Fruit fly (Drosophila melanogaster) whole organism, embryonic: ENCODE results near the gene RhoGAP100F.

ENCODE experiments used
- Atf-2 ChIP-seq: fragments of 200-800 bp; sonication (Bioruptor generic); optimal IDR thresholded peaks from 2 replicates; lab custom pipeline; 2016; ENCODE audit warnings: missing biosample characterization, missing genetic modification characterization
- Atf6 ChIP-seq: fragments of 200-800 bp; sonication (Bioruptor generic); IDR thresholded peaks from 2 replicates; pipeline ENCODE4 v1.3.6; 2022; ENCODE audit warnings: missing biosample characterization, missing genetic modification characterization
- CG10431 ChIP-seq: fragments of 200-800 bp; sonication (Bioruptor generic); optimal IDR thresholded peaks from 3 replicates; lab custom pipeline; 2018; ENCODE audit warnings: missing biosample characterization, mild to moderate bottlenecking, missing genetic modification characterization
- CG10979 ChIP-seq: fragments of 200-800 bp; sonication (Bioruptor generic); optimal IDR thresholded peaks from 2 replicates; lab custom pipeline; 2018; ENCODE audit warnings: missing biosample characterization, mild to moderate bottlenecking, missing genetic modification characterization, moderate library complexity
- CG1233 ChIP-seq: fragments of 200-800 bp; sonication (Bioruptor generic); optimal IDR thresholded peaks from 4 replicates; lab custom pipeline; 2018; ENCODE audit warnings: missing biosample characterization, mild to moderate bottlenecking, missing genetic modification characterization
- CG14667 ChIP-seq: fragments of 200-800 bp; sonication (Bioruptor generic); IDR thresholded peaks from 2 replicates; pipeline ENCODE4 v1.3.6; 2022; ENCODE audit warnings: missing biosample characterization, missing genetic modification characterization
- CG1603 ChIP-seq: fragments of 200-800 bp; sonication (Bioruptor generic); optimal IDR thresholded peaks from 2 replicates; lab custom pipeline; 2019; ENCODE audit warnings: missing biosample characterization, mild to moderate bottlenecking, missing genetic modification characterization, moderate library complexity
- CG17186 ChIP-seq: fragments of 200-800 bp; sonication (Bioruptor generic); optimal IDR thresholded peaks from 3 replicates; lab custom pipeline; 2017; ENCODE audit warnings: missing biosample characterization, missing genetic modification reagents, missing genetic modification characterization
- CG17328 ChIP-seq: fragments of 200-800 bp; sonication (Bioruptor generic); IDR thresholded peaks from 2 replicates; pipeline ENCODE4 v1.3.6; 2022; ENCODE audit warnings: missing biosample characterization, missing genetic modification characterization
- CG17829 ChIP-seq: fragments of 200-800 bp; optimal IDR thresholded peaks from 2 replicates; lab custom pipeline; 2019; ENCODE audit warnings: missing biosample characterization, mild to moderate bottlenecking, missing genetic modification characterization, moderate library complexity
- CG18764 ChIP-seq: fragments of 200-800 bp; sonication (Bioruptor generic); optimal IDR thresholded peaks from 3 replicates; lab custom pipeline; 2016; ENCODE audit warnings: missing biosample characterization, missing genetic modification characterization
- CG30403 ChIP-seq: fragments of 200-800 bp; sonication (Bioruptor generic); optimal IDR thresholded peaks from 3 replicates; lab custom pipeline; 2016; ENCODE audit warnings: missing biosample characterization, missing genetic modification characterization
- CG3163 ChIP-seq: fragments of 200-800 bp; sonication (Bioruptor generic); optimal IDR thresholded peaks from 3 replicates; lab custom pipeline; 2016; ENCODE audit warnings: missing biosample characterization, missing genetic modification characterization
- CG4707 ChIP-seq: fragments of 200-800 bp; sonication (Bioruptor generic); optimal IDR thresholded peaks from 2 replicates; lab custom pipeline; 2018; ENCODE audit warnings: missing biosample characterization, mild to moderate bottlenecking, missing genetic modification characterization, moderate library complexity
- CG6683 ChIP-seq: fragments of 200-800 bp; sonication (Bioruptor generic); optimal IDR thresholded peaks from 2 replicates; lab custom pipeline; 2017; ENCODE audit warnings: missing biosample characterization, mild to moderate bottlenecking, missing genetic modification characterization, missing genetic modification reagents
- CG6813 ChIP-seq: fragments of 200-800 bp; sonication (Bioruptor generic); optimal IDR thresholded peaks from 2 replicates; lab custom pipeline; 2017; ENCODE audit warnings: missing biosample characterization, missing genetic modification characterization, mild to moderate bottlenecking, moderate library complexity, missing genetic modification reagents
- CG6854 ChIP-seq: fragments of 200-800 bp; sonication (Bioruptor generic); optimal IDR thresholded peaks from 3 replicates; lab custom pipeline; 2017; ENCODE audit warnings: missing biosample characterization, mild to moderate bottlenecking, missing genetic modification characterization
- CG7928 ChIP-seq: fragments of 200-800 bp; sonication (Bioruptor generic); optimal IDR thresholded peaks from 2 replicates; lab custom pipeline; 2017; ENCODE audit warnings: missing biosample characterization, mild to moderate bottlenecking, missing genetic modification characterization
- CG8765 ChIP-seq: fragments of 200-800 bp; sonication (Bioruptor generic); IDR thresholded peaks from 2 replicates; pipeline ENCODE4 v1.3.6; 2022; ENCODE audit warnings: missing biosample characterization, missing genetic modification characterization
- CG8944 ChIP-seq: fragments of 200-800 bp; sonication (Bioruptor generic); optimal IDR thresholded peaks from 3 replicates; lab custom pipeline; 2016; ENCODE audit warnings: missing biosample characterization, missing genetic modification characterization
- Dbx ChIP-seq: fragments of 200-800 bp; sonication (Bioruptor generic); IDR thresholded peaks from 3 replicates; pipeline ENCODE4 v1.3.6; 2022; ENCODE audit warnings: missing biosample characterization, missing genetic modification characterization
- HLH54F ChIP-seq: fragments of 200-800 bp; sonication (Bioruptor generic); optimal IDR thresholded peaks from 3 replicates; lab custom pipeline; 2016; ENCODE audit warnings: missing biosample characterization, missing genetic modification characterization
- Hr39 ChIP-seq: fragments of >200 bp; optimal IDR thresholded peaks from 2 replicates; lab custom pipeline; 2017
- MESR4 ChIP-seq: fragments of 200-800 bp; sonication (Bioruptor generic); optimal IDR thresholded peaks from 2 replicates; lab custom pipeline; 2018; ENCODE audit warnings: missing biosample characterization, mild to moderate bottlenecking, missing genetic modification characterization, moderate library complexity
- Mad ChIP-seq: fragments of 200-800 bp; sonication (Bioruptor generic); optimal IDR thresholded peaks from 2 replicates; lab custom pipeline; 2016; ENCODE audit warnings: missing biosample characterization, missing genetic modification characterization
- Mrtf ChIP-seq: fragments of 200-800 bp; sonication (Bioruptor generic); IDR thresholded peaks from 3 replicates; pipeline ENCODE4 v1.3.6; 2022; ENCODE audit warnings: missing biosample characterization, missing genetic modification characterization
- Myb ChIP-seq: fragments of 200-800 bp; sonication (Bioruptor generic); optimal IDR thresholded peaks from 2 replicates; lab custom pipeline; 2016; ENCODE audit warnings: missing biosample characterization, missing genetic modification characterization
- Ptx1 ChIP-seq: fragments of 200-800 bp; sonication (Bioruptor generic); IDR thresholded peaks from 2 replicates; pipeline ENCODE4 v1.3.6; 2022; ENCODE audit warnings: missing biosample characterization, missing genetic modification characterization
- Trl ChIP-seq, 3 experiments: fragments of >200 bp in 2 of 3; fragments of 200-800 bp in 1 of 3; sonication (Bioruptor generic) in 1 of 3; optimal IDR thresholded peaks; 2 replicates in 1 of 3; 3 replicates in 2 of 3; lab custom pipeline; 2016 to 2017; ENCODE audit warnings: missing biosample characterization in 1 of 3, missing genetic modification characterization in 1 of 3
- amos ChIP-seq: fragments of 200-800 bp; sonication (Bioruptor generic); IDR thresholded peaks from 2 replicates; pipeline ENCODE4 v1.3.6; 2022; ENCODE audit warnings: missing biosample characterization, missing genetic modification characterization; ENCODE audit not compliant: partially characterized antibody
- ap ChIP-seq: fragments of 200-800 bp; sonication (Bioruptor generic); IDR thresholded peaks from 2 replicates; pipeline ENCODE4 v1.3.6; 2022; ENCODE audit warnings: missing biosample characterization, missing genetic modification characterization
- bbx ChIP-seq: fragments of 200-800 bp; sonication (Bioruptor generic); IDR thresholded peaks from 2 replicates; pipeline ENCODE4 v1.3.6; 2022; ENCODE audit warnings: missing biosample characterization, missing genetic modification characterization; ENCODE audit not compliant: partially characterized antibody
- chinmo ChIP-seq: fragments of 200-800 bp; sonication (Bioruptor generic); IDR thresholded peaks from 4 replicates; pipeline ENCODE4 v1.3.6; 2022; ENCODE audit warnings: missing biosample characterization, missing genetic modification characterization; ENCODE audit not compliant: partially characterized antibody
- crol ChIP-seq: fragments of 200-800 bp; sonication (Bioruptor generic); IDR thresholded peaks from 2 replicates; pipeline ENCODE4 v1.3.6; 2022; ENCODE audit warnings: missing biosample characterization, missing genetic modification characterization
- crp ChIP-seq, 2 experiments: fragments of 200-800 bp; sonication (Bioruptor generic); optimal IDR thresholded peaks; 2 replicates in 1 of 2; 3 replicates in 1 of 2; lab custom pipeline; 2017; ENCODE audit warnings: missing biosample characterization in 2 of 2, missing genetic modification characterization in 2 of 2, mild to moderate bottlenecking in 1 of 2, moderate library complexity in 1 of 2
- danr ChIP-seq: fragments of 200-800 bp; sonication (Bioruptor generic); IDR thresholded peaks from 2 replicates; pipeline ENCODE4 v1.3.6; 2022; ENCODE audit warnings: missing biosample characterization, missing genetic modification characterization
- exex ChIP-seq: fragments of 200-800 bp; sonication (Bioruptor generic); optimal IDR thresholded peaks from 4 replicates; lab custom pipeline; 2018; ENCODE audit warnings: missing biosample characterization, mild to moderate bottlenecking, missing genetic modification characterization, moderate library complexity
- fd102C ChIP-seq: fragments of 200-800 bp; sonication (Bioruptor generic); optimal IDR thresholded peaks from 2 replicates; lab custom pipeline; 2018; ENCODE audit warnings: missing biosample characterization, mild to moderate bottlenecking, missing genetic modification characterization, moderate library complexity
- h ChIP-seq: fragments of >200 bp; optimal IDR thresholded peaks from 2 replicates; lab custom pipeline; 2017
- org-1 ChIP-seq: fragments of 200-800 bp; sonication (Bioruptor generic); optimal IDR thresholded peaks from 2 replicates; lab custom pipeline; 2017; ENCODE audit warnings: missing biosample characterization, missing genetic modification characterization
- pb ChIP-seq: fragments of 200-800 bp; sonication (Bioruptor generic); optimal IDR thresholded peaks from 3 replicates; lab custom pipeline; 2016; ENCODE audit warnings: missing biosample characterization, missing genetic modification characterization
- peb ChIP-seq: fragments of 200-800 bp; sonication (Bioruptor generic); IDR thresholded peaks from 2 replicates; pipeline ENCODE4 v1.3.6; 2022; ENCODE audit warnings: missing biosample characterization, missing genetic modification characterization
- pho ChIP-seq: fragments of 200-800 bp; sonication (Bioruptor generic); optimal IDR thresholded peaks from 2 replicates; lab custom pipeline; 2016; ENCODE audit warnings: missing biosample characterization, missing genetic modification characterization
- sc ChIP-seq, 3 experiments: fragments of >200 bp in 2 of 3; fragments of 200-800 bp in 1 of 3; sonication (Bioruptor generic) in 1 of 3; optimal IDR thresholded peaks; 2 replicates in 2 of 3; 3 replicates in 1 of 3; lab custom pipeline; 2017; ENCODE audit warnings: mild to moderate bottlenecking in 1 of 3, missing biosample characterization in 1 of 3, missing genetic modification characterization in 1 of 3, missing genetic modification reagents in 1 of 3
- scrt ChIP-seq: fragments of 200-800 bp; sonication (Bioruptor generic); optimal IDR thresholded peaks from 2 replicates; lab custom pipeline; 2018; ENCODE audit warnings: missing biosample characterization, mild to moderate bottlenecking, missing genetic modification characterization, moderate library complexity
- so ChIP-seq: fragments of 200-800 bp; sonication (Bioruptor generic); IDR thresholded peaks from 3 replicates; pipeline ENCODE4 v1.3.6; 2022; ENCODE audit warnings: missing biosample characterization, missing genetic modification characterization
- ttk ChIP-seq: fragments of 200-800 bp; sonication (Bioruptor generic); IDR thresholded peaks from 2 replicates; pipeline ENCODE4 v2.1.2; 2022; ENCODE audit warnings: missing biosample characterization, missing genetic modification characterization
- vfl ChIP-seq: fragments of 200-800 bp; sonication (Bioruptor generic); optimal IDR thresholded peaks from 2 replicates; lab custom pipeline; 2016; ENCODE audit warnings: missing biosample characterization, missing genetic modification characterization

The RhoGAP100F gene

DNA sequence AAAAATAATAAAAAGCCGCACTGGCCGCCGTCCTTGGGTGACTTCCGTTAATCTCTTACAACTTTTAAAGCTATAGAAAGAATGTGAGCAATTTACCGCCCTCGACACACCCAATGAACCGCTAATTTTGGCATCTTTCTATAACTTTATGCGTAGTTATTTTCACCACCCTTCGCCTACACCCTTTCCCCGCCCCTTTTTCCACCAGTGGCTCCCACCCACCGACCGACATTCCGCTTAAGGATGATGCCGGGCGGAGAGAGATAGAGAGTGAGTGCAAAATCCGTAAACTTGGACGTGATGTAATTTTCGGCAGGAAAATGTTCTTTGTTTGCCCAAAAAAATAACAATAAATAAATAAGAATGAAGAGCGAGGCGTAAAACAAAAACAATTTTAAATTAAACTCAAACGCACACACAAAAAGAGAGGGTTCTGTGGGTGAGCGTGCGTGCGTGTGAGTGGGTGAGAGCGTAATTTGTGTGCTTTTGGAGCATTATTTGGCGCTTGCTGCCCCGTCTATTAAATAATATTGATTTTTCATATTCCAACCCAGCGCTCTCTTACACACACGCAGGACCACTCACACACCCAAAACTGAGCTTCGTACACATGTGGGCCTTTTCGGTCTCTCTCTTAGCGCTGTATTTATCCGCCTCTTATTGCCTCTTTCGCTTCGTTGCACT lies 34.8 kb upstream of the RhoGAP100F start (continued):
- TF ChIP-seq sc (optimal IDR thresholded peaks at IDR 0.05; lab: Kevin White, UChicago) (no peak), sc (GFP tag; optimal IDR thresholded peaks at IDR 0.05; lab: Kevin White, UChicago) (no peak), ap (GFP tag; lab: Robert Waterston, UW) (no peak), crp (GFP tag; optimal IDR thresholded peaks at IDR 0.05; lab: Kevin White, UChicago) (no peak), CG10431 (GFP tag; lab: Kevin White, UChicago) (no peak), Mrtf (GFP tag; lab: Robert Waterston, UW) (no peak), CG18764 (GFP tag; lab: Kevin White, UChicago) (no peak), CG6813 (peak; percentile 12), fd102C (GFP tag; lab: Kevin White, UChicago) (no peak), CG3163 (peak; percentile 31), crol (GFP tag; lab: Robert Waterston, UW) (peak; percentile 60), Atf-2 (GFP tag; lab: Kevin White, UChicago) (no peak), pb (GFP tag; lab: Kevin White, UChicago) (no peak), chinmo (GFP tag; lab: Robert Waterston, UW) (peak; percentile 83; the same call in 1 of the 4 replicates), CG1233 (GFP tag; lab: Kevin White, UChicago) (peak; percentile 21), Dbx (GFP tag; lab: Robert Waterston, UW) (no peak), exex (tag; lab: Kevin White, UChicago) (peak; percentile 45), pho (GFP tag; lab: Kevin White, UChicago) (no peak), CG4707 (no peak), h (lab: Kevin White, UChicago) (no peak), Hr39 (lab: Kevin White, UChicago) (no peak), scrt (no peak), Trl (optimal IDR thresholded peaks at IDR 0.05; lab: Kevin White, UChicago) (peak; percentile 70 to 95), Trl (GFP tag; optimal IDR thresholded peaks at IDR 0.05; lab: Kevin White, UChicago) (no peak), so (no peak), org-1 (GFP tag; lab: Kevin White, UChicago) (no peak), Atf6 (GFP tag; lab: Robert Waterston, UW) (0 out of 2 replicates have a peak, but pooled peaks have one; percentile 14), CG6854 (GFP tag; lab: Kevin White, UChicago) (peak; percentile 33)

- TF ChIP-seq CG8765 (GFP tag; lab: Robert Waterston, UW) (no peak), Mad (GFP tag; lab: Kevin White, UChicago) (no peak), peb (no peak), Myb (GFP tag; lab: Kevin White, UChicago) (peak; percentile 74), CG8944 (GFP tag; lab: Kevin White, UChicago) (no peak), CG6683 (GFP tag; lab: Kevin White, UChicago) (no peak), CG17829 (tag; lab: Kevin White, UChicago) (peak; percentile 59), ttk (GFP tag; lab: Robert Waterston, UW) (no peak), CG1603 (tag; lab: Kevin White, UChicago) (peak; percentile 52), CG10979 (tag; lab: Kevin White, UChicago) (peak; percentile 7), Ptx1 (peak; percentile 51), amos (GFP tag; lab: Robert Waterston, UW) (peak; percentile 65), bbx (GFP tag; lab: Robert Waterston, UW) (peak; percentile 63), HLH54F (GFP tag; lab: Kevin White, UChicago) (peak; percentile 31), CG17328 (0 out of 2 replicates have a peak, but pooled peaks have one; percentile 13), CG17186 (peak; percentile 55), CG30403 (GFP tag; lab: Kevin White, UChicago) (peak; percentile 65), CG14667 (no peak), CG7928 (GFP tag; lab: Kevin White, UChicago) (no peak), vfl (GFP tag; lab: Kevin White, UChicago) (peak; percentile 14), danr (GFP tag; lab: Robert Waterston, UW) (no peak), MESR4 (GFP tag; lab: Kevin White, UChicago) (peak; percentile 0)
These were observed 18.6 kb upstream of the RhoGAP100F start, which contains the start of the genes Mccc1 and Acf for dm6 chr3R:31793664-31794417. Gene Mccc1, minus strand, starts transcription at chr3R:31793907. Gene Acf, plus strand, starts transcription at chr3R:31793981.
